Worm (Caenorhabditis elegans): ENCODE results near the gene acp-1.

ce11 chrX:3429122-3429521 is 43.9 kb upstream of the acp-1 start:
- TF ChIP-seq med-1 (GFP tag; optimal IDR thresholded peaks at IDR 0.05; ENCODE audit: insufficient read depth): no peak
- no peak for TF ChIP-seq ztf-23 (GFP tag; IDR thresholded peaks at IDR 0.05)
- TF ChIP-seq ztf-29 (GFP tag; IDR thresholded peaks at IDR 0.05): no peak
- no peak for TF ChIP-seq ref-1 (GFP tag; conservative IDR thresholded peaks at IDR 0.05)
- TF ChIP-seq tab-1 (GFP tag; IDR thresholded peaks at IDR 0.05): no peak
- no peak for TF ChIP-seq klf-2 (GFP tag; conservative IDR thresholded peaks at IDR 0.05)
- no peak for TF ChIP-seq flt-1 (GFP tag; IDR thresholded peaks at IDR 0.05)
